Worm (Caenorhabditis elegans) whole organism, L1 larva: ENCODE measurements around the gene coh-3.

Source experiments
- ama-1 ChIP-seq: fragments of 150-350 bp; optimal IDR thresholded peaks from 2 replicates; lab custom pipeline; 2014
- hlh-4 ChIP-seq: sonication (generic microtip); optimal IDR thresholded peaks from 2 replicates; lab custom pipeline; 2016; ENCODE audit warnings: mild to moderate bottlenecking, missing genetic modification characterization, missing compliant biosample characterization
- mdl-1 ChIP-seq, 2 experiments: fragments of 150-350 bp; optimal IDR thresholded peaks; 2 replicates each; lab custom pipeline; 2014 to 2017; ENCODE audit warnings: missing biosample characterization in 2 of 2, missing genetic modification characterization in 2 of 2, inconsistent platforms in 1 of 2
- nhr-47 ChIP-seq: sonication (generic microtip); optimal IDR thresholded peaks from 2 replicates; lab custom pipeline; 2016; ENCODE audit warnings: mild to moderate bottlenecking, missing genetic modification characterization, moderate library complexity, missing compliant biosample characterization
- nhr-76 ChIP-seq: sonication (generic microtip); optimal IDR thresholded peaks from 2 replicates; lab custom pipeline; 2017; ENCODE audit warnings: missing biosample characterization, missing genetic modification characterization
- nhr-77 ChIP-seq: fragments of 150-350 bp; optimal IDR thresholded peaks from 2 replicates; lab custom pipeline; 2014; ENCODE audit warnings: missing biosample characterization, missing genetic modification characterization
- unc-62 ChIP-seq: fragments of 150-350 bp; optimal IDR thresholded peaks from 2 replicates; lab custom pipeline; 2014; ENCODE audit warnings: missing biosample characterization, missing genetic modification reagents, missing genetic modification characterization

DNA sequence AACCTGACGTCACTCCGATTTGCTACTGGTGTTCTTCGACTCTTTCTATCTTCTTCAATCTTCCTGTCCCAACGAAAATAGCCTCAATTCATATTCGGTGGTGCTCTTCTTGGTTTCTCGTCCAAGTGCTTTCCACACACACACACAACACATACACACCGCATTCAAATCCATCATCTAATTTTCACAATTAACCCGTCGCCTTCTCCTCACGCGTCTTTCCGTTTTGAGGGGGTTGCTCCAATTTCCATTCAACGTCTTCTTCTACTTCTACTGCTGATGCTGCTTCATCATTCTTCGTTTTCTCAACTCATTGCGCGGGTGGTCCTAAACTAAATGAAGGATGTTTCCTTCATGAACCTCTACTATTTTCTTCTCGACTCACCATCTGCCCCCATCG lies 33.9 kb downstream of the coh-3 start:
- TF ChIP-seq nhr-76 (tag; lab: Kevin White, UChicago), result no peak
- TF ChIP-seq mdl-1 (tag; optimal IDR thresholded peaks at IDR 0.05; lab: Kevin White, UChicago), result no peak
- no peak for TF ChIP-seq ama-1 (lab: Kevin White, UChicago)
- no peak for TF ChIP-seq nhr-77
- no peak for TF ChIP-seq unc-62 (GFP tag; lab: Kevin White, UChicago)
- TF ChIP-seq hlh-4 (tag; lab: Kevin White, UChicago), result no peak
- no peak for TF ChIP-seq nhr-47 (tag; lab: Kevin White, UChicago)
